Worm (Caenorhabditis elegans): ENCODE measurements around the gene K02D10.3.

- TF ChIP-seq klf-2 (GFP tag; conservative IDR thresholded peaks at IDR 0.05) (no peak), flt-1 (GFP tag; IDR thresholded peaks at IDR 0.05) (no peak)
Measured at ce11 chrIII:8748620-8749019, 23.1 kb downstream of the K02D10.3 start.
